Fruit fly (Drosophila melanogaster) whole organism, wandering third instar larva: ENCODE measurements around the gene sc.
A peak's percentile ranks its signal among the peaks of the same experiment; 100 is the strongest.

Source experiments
- Abd-B ChIP-seq: fragments of >200 bp; optimal IDR thresholded peaks from 2 replicates; lab custom pipeline; 2017; ENCODE audit warnings: missing biosample characterization, missing genetic modification characterization
- CG32264 ChIP-seq: fragments of 200-800 bp; sonication (Bioruptor generic); optimal IDR thresholded peaks from 2 replicates; lab custom pipeline; 2016; ENCODE audit warnings: missing biosample characterization, missing genetic modification characterization
- CG9705 ChIP-seq: fragments of 200-800 bp; sonication (Bioruptor generic); optimal IDR thresholded peaks from 2 replicates; lab custom pipeline; 2018; ENCODE audit warnings: missing biosample characterization, mild to moderate bottlenecking, missing genetic modification characterization
- CrebA ChIP-seq: fragments of 200-800 bp; sonication (Bioruptor generic); optimal IDR thresholded peaks from 2 replicates; lab custom pipeline; 2016; ENCODE audit warnings: missing biosample characterization, mild to moderate bottlenecking, missing genetic modification characterization, borderline replicate concordance
- Dfd ChIP-seq: fragments of >200 bp; optimal IDR thresholded peaks from 2 replicates; lab custom pipeline; 2017; ENCODE audit warnings: missing biosample characterization, missing genetic modification characterization
- Dif ChIP-seq: fragments of 200-275, 200-300 bp; sonication (Bioruptor generic); optimal IDR thresholded peaks from 2 replicates; lab custom pipeline; 2018; ENCODE audit warnings: missing biosample characterization, missing genetic modification characterization; ENCODE audit not compliant: partially characterized antibody
- GATAd ChIP-seq: sonication (Bioruptor generic); optimal IDR thresholded peaks from 2 replicates; lab custom pipeline; 2016; ENCODE audit warnings: missing biosample characterization, missing genetic modification characterization
- HLH106 ChIP-seq: fragments of 200-800 bp; optimal IDR thresholded peaks from 3 replicates; lab custom pipeline; 2019; ENCODE audit warnings: missing biosample characterization, mild to moderate bottlenecking, missing genetic modification characterization, moderate library complexity
- Hnf4 ChIP-seq: fragments of 200-800 bp; sonication (Bioruptor generic); optimal IDR thresholded peaks from 2 replicates; lab custom pipeline; 2016; ENCODE audit warnings: missing biosample characterization, mild to moderate bottlenecking, missing genetic modification characterization
- Hr83 ChIP-seq: fragments of 200-300 bp; sonication (Bioruptor generic); optimal IDR thresholded peaks from 2 replicates; lab custom pipeline; 2016; ENCODE audit warnings: missing biosample characterization, mild to moderate bottlenecking, missing genetic modification characterization, moderate library complexity; ENCODE audit not compliant: poor library complexity, severe bottlenecking
- Jra ChIP-seq: sonication (Bioruptor generic); optimal IDR thresholded peaks from 2 replicates; lab custom pipeline; 2016; ENCODE audit warnings: missing biosample characterization, missing genetic modification characterization
- Mio ChIP-seq: sonication (Bioruptor generic); optimal IDR thresholded peaks from 2 replicates; lab custom pipeline; 2016; ENCODE audit warnings: missing biosample characterization, missing genetic modification characterization
- Myc ChIP-seq: fragments of >200 bp; optimal IDR thresholded peaks from 2 replicates; lab custom pipeline; 2017
- N ChIP-seq: fragments of >200 bp; optimal IDR thresholded peaks from 2 replicates; lab custom pipeline; 2018; ENCODE audit warnings: missing biosample characterization, missing external identifiers, missing genetic modification characterization
- OdsH ChIP-seq: fragments of 200-800 bp; sonication (Bioruptor generic); optimal IDR thresholded peaks from 2 replicates; lab custom pipeline; 2016; ENCODE audit warnings: missing biosample characterization, mild to moderate bottlenecking, missing genetic modification characterization
- Rel ChIP-seq, 2 experiments: fragments of 200-800 bp; sonication (Bioruptor generic) in 1 of 2; optimal IDR thresholded peaks; 2 replicates in 1 of 2; 3 replicates in 1 of 2; lab custom pipeline; 2016 to 2019; ENCODE audit warnings: mild to moderate bottlenecking in 2 of 2, missing biosample characterization in 2 of 2, missing genetic modification characterization in 2 of 2, moderate library complexity in 1 of 2
- Sp1 ChIP-seq: fragments of 200-800 bp; sonication (Bioruptor generic); optimal IDR thresholded peaks from 3 replicates; lab custom pipeline; 2019; ENCODE audit warnings: missing biosample characterization, mild to moderate bottlenecking, missing genetic modification characterization, moderate library complexity
- Vsx2 ChIP-seq: fragments of 200-300, 225-300 bp; sonication (Bioruptor generic); optimal IDR thresholded peaks from 2 replicates; lab custom pipeline; 2018; ENCODE audit warnings: missing biosample characterization, missing genetic modification characterization; ENCODE audit not compliant: partially characterized antibody
- br ChIP-seq: fragments of 200-800 bp; sonication (Bioruptor generic); optimal IDR thresholded peaks from 2 replicates; lab custom pipeline; 2016; ENCODE audit warnings: missing biosample characterization, missing genetic modification characterization
- brk ChIP-seq: fragments of 200-800 bp; sonication (Bioruptor generic); optimal IDR thresholded peaks from 2 replicates; lab custom pipeline; 2016; ENCODE audit warnings: missing biosample characterization, mild to moderate bottlenecking, missing genetic modification characterization
- dl ChIP-seq, 2 experiments: fragments of 175-275, 200-275 bp in 1 of 2; fragments of 200-275 bp in 1 of 2; sonication (Bioruptor generic); optimal IDR thresholded peaks; lab custom pipeline; 2018; ENCODE audit warnings: mild to moderate bottlenecking in 2 of 2, missing biosample characterization in 2 of 2, missing genetic modification characterization in 2 of 2, moderate library complexity in 2 of 2; ENCODE audit not compliant: partially characterized antibody in 2 of 2, insufficient read depth in 1 of 2
- dsf ChIP-seq: sonication (Bioruptor generic); optimal IDR thresholded peaks from 2 replicates; lab custom pipeline; 2016; ENCODE audit warnings: missing biosample characterization, missing genetic modification characterization, borderline replicate concordance
- ey ChIP-seq: fragments of 200-800 bp; sonication (Bioruptor generic); optimal IDR thresholded peaks from 2 replicates; lab custom pipeline; 2016; ENCODE audit warnings: missing biosample characterization, missing genetic modification characterization
- foxo ChIP-seq, 2 experiments: fragments of 200-800 bp; sonication (Bioruptor generic); optimal IDR thresholded peaks; 2 replicates in 1 of 2; 3 replicates in 1 of 2; lab custom pipeline; 2016 to 2017; ENCODE audit warnings: missing biosample characterization in 2 of 2, missing genetic modification characterization in 2 of 2
- fru ChIP-seq: fragments of 200-800 bp; sonication (Bioruptor generic); optimal IDR thresholded peaks from 3 replicates; lab custom pipeline; 2016; ENCODE audit warnings: missing biosample characterization, mild to moderate bottlenecking, missing genetic modification characterization
- h ChIP-seq: fragments of 200-800 bp; sonication (Bioruptor generic); optimal IDR thresholded peaks from 3 replicates; lab custom pipeline; 2016; ENCODE audit warnings: missing biosample characterization, mild to moderate bottlenecking, missing genetic modification characterization
- jim ChIP-seq: fragments of 175-275, 200-325 bp; sonication (Bioruptor generic); optimal IDR thresholded peaks from 2 replicates; lab custom pipeline; 2016; ENCODE audit warnings: missing biosample characterization, mild to moderate bottlenecking, missing genetic modification characterization
- lola ChIP-seq: fragments of >200 bp; optimal IDR thresholded peaks from 2 replicates; lab custom pipeline; 2017; ENCODE audit warnings: missing biosample characterization, missing genetic modification characterization
- pan ChIP-seq: fragments of >200 bp; optimal IDR thresholded peaks from 2 replicates; lab custom pipeline; 2017
- psq ChIP-seq: fragments of 200-800 bp; sonication (Bioruptor generic); optimal IDR thresholded peaks from 3 replicates; lab custom pipeline; 2017; ENCODE audit warnings: missing biosample characterization, mild to moderate bottlenecking, missing genetic modification characterization, moderate library complexity
- rgr ChIP-seq: fragments of 200-800 bp; sonication (Bioruptor generic); optimal IDR thresholded peaks from 3 replicates; lab custom pipeline; 2016; ENCODE audit warnings: missing biosample characterization, mild to moderate bottlenecking, missing genetic modification characterization
- sage ChIP-seq: fragments of 200-800 bp; sonication (Bioruptor generic); optimal IDR thresholded peaks from 2 replicates; lab custom pipeline; 2016; ENCODE audit warnings: missing biosample characterization, mild to moderate bottlenecking, missing genetic modification characterization
- sv ChIP-seq: fragments of 200-800 bp; sonication (Bioruptor generic); optimal IDR thresholded peaks from 3 replicates; lab custom pipeline; 2016; ENCODE audit warnings: missing biosample characterization, missing genetic modification characterization
- tai ChIP-seq: sonication (Bioruptor generic); optimal IDR thresholded peaks from 2 replicates; lab custom pipeline; 2016; ENCODE audit warnings: missing biosample characterization, missing genetic modification characterization
- usp ChIP-seq: fragments of >200 bp; optimal IDR thresholded peaks from 2 replicates; lab custom pipeline; 2017; ENCODE audit warnings: missing biosample characterization, missing genetic modification characterization
- woc ChIP-seq: sonication (Bioruptor generic); optimal IDR thresholded peaks from 2 replicates; lab custom pipeline; 2016; ENCODE audit warnings: missing biosample characterization, mild to moderate bottlenecking, missing genetic modification characterization

Gene sc

dm6 chrX:356232-356631, 39.6 kb upstream of the sc start, which contains the start of gene y:
TSS of gene y (plus strand) at chrX:356509.
- TF ChIP-seq Hr83 (no peak), HLH106 (tag; lab: Kevin White, UChicago) (no peak), tai (GFP tag; lab: Kevin White, UChicago) (no peak), Rel (GFP tag; optimal IDR thresholded peaks at IDR 0.05; lab: Kevin White, UChicago) (no peak), Rel (tag; optimal IDR thresholded peaks at IDR 0.05; lab: Kevin White, UChicago) (no peak), Dfd (GFP tag; lab: Kevin White, UChicago) (no peak), sage (GFP tag; lab: Kevin White, UChicago) (no peak), br (GFP tag; lab: Kevin White, UChicago) (no peak), Vsx2 (no peak), CG32264 (GFP tag; lab: Kevin White, UChicago) (no peak), woc (GFP tag; lab: Kevin White, UChicago) (no peak), Myc (no peak)
- TF ChIP-seq, all 38 proteins: peak for 0

- TF ChIP-seq dsf (GFP tag; lab: Kevin White, UChicago) (no peak), GATAd (GFP tag; lab: Kevin White, UChicago) (no peak), psq (GFP tag; lab: Kevin White, UChicago) (no peak), Mio (GFP tag; lab: Kevin White, UChicago) (no peak), foxo (GFP tag; optimal IDR thresholded peaks at IDR 0.05; lab: Kevin White, UChicago) (no peak), usp (GFP tag; lab: Kevin White, UChicago) (no peak), Vsx2 (peak; percentile 36), Myc (peak; percentile 75), OdsH (no peak), Dif (GFP tag; lab: Kevin White, UChicago) (no peak), Sp1 (GFP tag; lab: Kevin White, UChicago) (peak; percentile 48), Abd-B (GFP tag; lab: Kevin White, UChicago) (no peak), rgr (GFP tag; lab: Kevin White, UChicago) (no peak), lola (GFP tag; lab: Kevin White, UChicago) (no peak), HLH106 (tag; lab: Kevin White, UChicago) (no peak), jim (GFP tag; lab: Kevin White, UChicago) (peak; percentile 52), Jra (GFP tag; lab: Kevin White, UChicago) (no peak), tai (GFP tag; lab: Kevin White, UChicago) (no peak), sv (GFP tag; lab: Kevin White, UChicago) (no peak), N (no peak), sage (GFP tag; lab: Kevin White, UChicago) (no peak), fru (GFP tag; lab: Kevin White, UChicago) (no peak), ey (GFP tag; lab: Kevin White, UChicago) (no peak), h (GFP tag; lab: Kevin White, UChicago) (no peak), Rel (GFP tag; optimal IDR thresholded peaks at IDR 0.05; lab: Kevin White, UChicago) (no peak), Rel (tag; optimal IDR thresholded peaks at IDR 0.05; lab: Kevin White, UChicago) (no peak), dl (GFP tag; optimal IDR thresholded peaks at IDR 0.05; lab: Kevin White, UChicago; ENCODE audit: insufficient read depth in 1 of 2, partially characterized antibody in 2 of 2) (no peak), Dfd (GFP tag; lab: Kevin White, UChicago) (no peak), Hnf4 (GFP tag; lab: Kevin White, UChicago) (no peak), brk (GFP tag; lab: Kevin White, UChicago) (no peak), CG9705 (GFP tag; lab: Kevin White, UChicago) (no peak), pan (no peak), Hr83 (no peak), CrebA (GFP tag; lab: Kevin White, UChicago) (no peak)
Observed at dm6 chrX:361418-361817, 34.4 kb upstream of the sc start.

- TF ChIP-seq brk (GFP tag; lab: Kevin White, UChicago) (no peak), dsf (GFP tag; lab: Kevin White, UChicago) (no peak), foxo (GFP tag; optimal IDR thresholded peaks at IDR 0.05; lab: Kevin White, UChicago) (no peak), sage (GFP tag; lab: Kevin White, UChicago) (no peak), h (GFP tag; lab: Kevin White, UChicago) (peak; percentile 11), CrebA (GFP tag; lab: Kevin White, UChicago) (no peak), tai (GFP tag; lab: Kevin White, UChicago) (no peak), rgr (GFP tag; lab: Kevin White, UChicago) (peak; percentile 7)
Observed at dm6 chrX:362073-362674, 33.7 kb upstream of the sc start.
